Worm (Caenorhabditis elegans) whole organism, L3 larva: ENCODE data around the gene grl-28.
"Not testable (repeated sequence)": the region's sequence is repeated elsewhere in the genome, so short reads cannot be mapped to it uniquely, and the experiment has no call there.

ENCODE experiments used
- R02D3.7 ChIP-seq: fragments of 150-350 bp; optimal IDR thresholded peaks from 2 replicates; lab custom pipeline; 2014; ENCODE audit warnings: missing biosample characterization, missing genetic modification characterization
- ZK546.5 ChIP-seq: sonication (generic microtip); optimal IDR thresholded peaks from 2 replicates; lab custom pipeline; 2017; ENCODE audit warnings: missing biosample characterization, missing genetic modification characterization
- aly-2 ChIP-seq: fragments of 150-350 bp; optimal IDR thresholded peaks from 2 replicates; lab custom pipeline; 2014; ENCODE audit warnings: missing biosample characterization, missing genetic modification characterization
- ceh-28 ChIP-seq: fragments of 150-350 bp; optimal IDR thresholded peaks from 2 replicates; lab custom pipeline; 2014; ENCODE audit warnings: missing biosample characterization, missing genetic modification reagents, missing genetic modification characterization
- ceh-82 ChIP-seq: fragments of 150-350 bp; optimal IDR thresholded peaks from 2 replicates; lab custom pipeline; 2014; ENCODE audit warnings: missing biosample characterization, missing genetic modification characterization
- ceh-9 ChIP-seq: sonication (generic microtip); optimal IDR thresholded peaks from 2 replicates; lab custom pipeline; 2018; ENCODE audit warnings: missing biosample characterization, missing genetic modification characterization
- daf-12 ChIP-seq: fragments of 150-350 bp; optimal IDR thresholded peaks from 2 replicates; lab custom pipeline; 2014; ENCODE audit warnings: missing biosample characterization, missing genetic modification reagents, missing genetic modification characterization
- egl-5 ChIP-seq: fragments of 150-350 bp; optimal IDR thresholded peaks from 2 replicates; lab custom pipeline; 2017; ENCODE audit warnings: missing biosample characterization, missing genetic modification reagents, missing genetic modification characterization, inconsistent platforms
- elt-1 ChIP-seq: fragments of 150-350 bp; optimal IDR thresholded peaks from 2 replicates; lab custom pipeline; 2014; ENCODE audit warnings: missing biosample characterization, missing genetic modification characterization
- elt-2 ChIP-seq: sonication (generic microtip); optimal IDR thresholded peaks from 2 replicates; lab custom pipeline; 2016; ENCODE audit warnings: missing genetic modification reagents, mild to moderate bottlenecking, missing genetic modification characterization, missing compliant biosample characterization
- elt-3 ChIP-seq, 3 experiments: fragments of 150-350 bp in 1 of 3; sonication (generic microtip) in 2 of 3; optimal IDR thresholded peaks; 2 replicates in 2 of 3; 4 replicates in 1 of 3; lab custom pipeline; 2014 to 2017; ENCODE audit warnings: missing biosample characterization in 3 of 3, missing genetic modification characterization in 3 of 3
- fkh-2 ChIP-seq: fragments of 150-350 bp; optimal IDR thresholded peaks from 2 replicates; lab custom pipeline; 2014; ENCODE audit warnings: missing biosample characterization, missing genetic modification reagents, missing genetic modification characterization
- fos-1 ChIP-seq: fragments of 150-350 bp; optimal IDR thresholded peaks from 2 replicates; lab custom pipeline; 2014; ENCODE audit warnings: missing biosample characterization, missing genetic modification characterization
- hmg-11 ChIP-seq: sonication (generic microtip); optimal IDR thresholded peaks from 2 replicates; lab custom pipeline; 2016; ENCODE audit warnings: missing genetic modification characterization, missing compliant biosample characterization
- jun-1 ChIP-seq: fragments of 150-350 bp; optimal IDR thresholded peaks from 2 replicates; lab custom pipeline; 2014; ENCODE audit warnings: missing biosample characterization, missing genetic modification reagents, missing genetic modification characterization
- lin-39 ChIP-seq: fragments of 150-350 bp; optimal IDR thresholded peaks from 2 replicates; lab custom pipeline; 2018; ENCODE audit warnings: missing biosample characterization, missing genetic modification reagents, missing genetic modification characterization
- lsy-12 ChIP-seq: sonication (generic microtip); optimal IDR thresholded peaks from 2 replicates; lab custom pipeline; 2016; ENCODE audit warnings: mild to moderate bottlenecking, missing genetic modification characterization, missing compliant biosample characterization
- mdl-1 ChIP-seq: fragments of 150-350 bp; optimal IDR thresholded peaks from 2 replicates; lab custom pipeline; 2014; ENCODE audit warnings: missing biosample characterization, missing genetic modification characterization
- mml-1 ChIP-seq: fragments of 150-350 bp; sonication (generic microtip); optimal IDR thresholded peaks from 3 replicates; lab custom pipeline; 2014; ENCODE audit warnings: missing biosample characterization, missing genetic modification characterization
- nfya-1 ChIP-seq: sonication (generic microtip); optimal IDR thresholded peaks from 2 replicates; lab custom pipeline; 2017; ENCODE audit warnings: missing genetic modification characterization, mild to moderate bottlenecking, missing compliant biosample characterization, antibody characterized with exemption, moderate library complexity; ENCODE audit not compliant: insufficient read depth
- nhr-12 ChIP-seq: fragments of 150-350 bp; optimal IDR thresholded peaks from 2 replicates; lab custom pipeline; 2014; ENCODE audit warnings: missing biosample characterization, missing genetic modification characterization
- nhr-23 ChIP-seq: fragments of 150-350 bp; optimal IDR thresholded peaks from 2 replicates; lab custom pipeline; 2014; ENCODE audit warnings: missing biosample characterization, missing genetic modification reagents, missing genetic modification characterization
- nhr-237 ChIP-seq: fragments of 150-350 bp; optimal IDR thresholded peaks from 2 replicates; lab custom pipeline; 2014; ENCODE audit warnings: missing biosample characterization, missing genetic modification characterization
- nhr-25 ChIP-seq: sonication (generic microtip); optimal IDR thresholded peaks from 2 replicates; lab custom pipeline; 2017; ENCODE audit warnings: missing biosample characterization, missing genetic modification characterization
- nhr-28 ChIP-seq: fragments of 150-350 bp; optimal IDR thresholded peaks from 2 replicates; lab custom pipeline; 2014; ENCODE audit warnings: missing biosample characterization, missing genetic modification characterization
- nhr-67 ChIP-seq: fragments of 150-350 bp; optimal IDR thresholded peaks from 2 replicates; lab custom pipeline; 2014; ENCODE audit warnings: missing biosample characterization, missing genetic modification characterization
- nhr-76 ChIP-seq: fragments of 150-350 bp; sonication (generic microtip); optimal IDR thresholded peaks from 5 replicates; lab custom pipeline; 2014; ENCODE audit warnings: missing biosample characterization, missing genetic modification characterization
- pha-4 ChIP-seq: fragments of 150-350 bp; optimal IDR thresholded peaks from 2 replicates; lab custom pipeline; 2014; ENCODE audit warnings: missing biosample characterization, missing genetic modification reagents, missing genetic modification characterization
- sea-2 ChIP-seq: fragments of 150-350 bp; sonication (generic microtip); optimal IDR thresholded peaks from 4 replicates; lab custom pipeline; 2014; ENCODE audit warnings: missing biosample characterization, missing genetic modification reagents, missing genetic modification characterization
- tbx-2 ChIP-seq: sonication (generic microtip); optimal IDR thresholded peaks from 2 replicates; lab custom pipeline; 2016; ENCODE audit warnings: mild to moderate bottlenecking, missing genetic modification characterization, missing compliant biosample characterization
- unc-62 ChIP-seq: fragments of 150-350 bp; sonication (generic microtip); optimal IDR thresholded peaks from 4 replicates; lab custom pipeline; 2014; ENCODE audit warnings: missing biosample characterization, missing genetic modification reagents, missing genetic modification characterization
- ztf-11 ChIP-seq: fragments of 150-350 bp; optimal IDR thresholded peaks from 2 replicates; lab custom pipeline; 2014; ENCODE audit warnings: missing biosample characterization, missing genetic modification characterization
- ztf-4 ChIP-seq: fragments of 150-350 bp; optimal IDR thresholded peaks from 2 replicates; lab custom pipeline; 2014; ENCODE audit warnings: missing biosample characterization, missing genetic modification characterization

The grl-28 gene

DNA sequence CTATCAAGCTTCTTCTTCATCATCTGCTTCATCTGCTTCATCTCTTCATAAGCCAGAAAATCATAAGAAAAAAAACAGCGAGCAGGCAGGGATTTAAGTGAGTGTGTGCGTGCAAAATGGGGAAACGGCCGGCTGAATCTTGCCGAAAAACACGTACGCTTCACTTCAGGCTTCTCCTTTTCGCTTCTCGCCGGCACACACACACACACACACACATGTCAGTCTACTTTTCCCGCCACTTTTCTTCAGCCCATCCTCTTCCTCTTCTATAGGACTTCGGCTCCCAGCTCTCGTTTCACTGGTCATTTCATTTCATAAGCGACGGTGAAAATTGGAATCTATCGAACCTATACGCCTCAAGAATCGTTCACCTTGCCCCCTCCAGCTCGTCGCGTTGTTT is 27.6 kb upstream of the grl-28 start:
- TF ChIP-seq nhr-237 (tag; lab: Kevin White, UChicago) (no peak), fkh-2 (tag; lab: Kevin White, UChicago) (no peak), elt-2 (tag; lab: Kevin White, UChicago) (no peak), mml-1 (tag; lab: Kevin White, UChicago) (no peak), ztf-11 (tag; lab: Kevin White, UChicago) (no peak), fos-1 (tag; lab: Kevin White, UChicago) (no peak), elt-1 (tag; lab: Kevin White, UChicago) (no peak), nhr-12 (tag; lab: Kevin White, UChicago) (no peak), elt-3 (tag; optimal IDR thresholded peaks at IDR 0.05; lab: Kevin White, UChicago) (no peak), hmg-11 (tag; lab: Kevin White, UChicago) (no peak), jun-1 (no peak), nhr-28 (tag; lab: Kevin White, UChicago) (no peak), mdl-1 (tag; lab: Kevin White, UChicago) (no peak), aly-2 (tag; lab: Kevin White, UChicago) (no peak)
- TF ChIP-seq, all 47 proteins: peak for 0

ce11 chrV:3578813-3579212 is 27.1 kb upstream of the grl-28 start, which contains the start of gene pygl-1:
Gene pygl-1, plus strand, starts transcription at chrV:3579023.
- TF ChIP-seq tbx-2 (tag; lab: Kevin White, UChicago) (no peak), unc-62 (GFP tag; lab: Kevin White, UChicago) (no peak), hmg-11 (tag; lab: Kevin White, UChicago) (no peak), mdl-1 (tag; lab: Kevin White, UChicago) (no peak), ztf-11 (tag; lab: Kevin White, UChicago) (no peak), nhr-25 (tag; lab: Kevin White, UChicago) (no peak), nfya-1 (tag; lab: Kevin White, UChicago) (no peak)

- TF ChIP-seq ceh-82 (tag; lab: Kevin White, UChicago) (no peak), sea-2 (no peak), ztf-11 (tag; lab: Kevin White, UChicago) (no peak), R02D3.7 (no peak), hmg-11 (tag; lab: Kevin White, UChicago) (no peak), ceh-9 (tag; lab: Kevin White, UChicago) (no peak), tbx-2 (tag; lab: Kevin White, UChicago) (no peak), ceh-28 (tag; lab: Kevin White, UChicago) (no peak), nhr-76 (tag; lab: Kevin White, UChicago) (no peak), nhr-23 (tag; lab: Kevin White, UChicago) (no peak), ztf-4 (tag; lab: Kevin White, UChicago) (no peak), elt-3 (tag; optimal IDR thresholded peaks at IDR 0.05; lab: Kevin White, UChicago) (no peak), nhr-28 (tag; lab: Kevin White, UChicago) (no peak), ZK546.5 (tag; lab: Kevin White, UChicago) (no peak), lsy-12 (tag; lab: Kevin White, UChicago) (no peak), mdl-1 (tag; lab: Kevin White, UChicago) (no peak), elt-1 (tag; lab: Kevin White, UChicago) (no peak), lin-39 (tag; lab: Kevin White, UChicago) (no peak), nhr-67 (tag; lab: Kevin White, UChicago) (no peak), daf-12 (tag; lab: Kevin White, UChicago) (no peak)
Measured at ce11 chrV:3575759-3576158, 24.1 kb upstream of the grl-28 start, which contains the start of gene grl-27. Gene grl-27, minus strand, starts transcription at chrV:3575859.

DNA sequence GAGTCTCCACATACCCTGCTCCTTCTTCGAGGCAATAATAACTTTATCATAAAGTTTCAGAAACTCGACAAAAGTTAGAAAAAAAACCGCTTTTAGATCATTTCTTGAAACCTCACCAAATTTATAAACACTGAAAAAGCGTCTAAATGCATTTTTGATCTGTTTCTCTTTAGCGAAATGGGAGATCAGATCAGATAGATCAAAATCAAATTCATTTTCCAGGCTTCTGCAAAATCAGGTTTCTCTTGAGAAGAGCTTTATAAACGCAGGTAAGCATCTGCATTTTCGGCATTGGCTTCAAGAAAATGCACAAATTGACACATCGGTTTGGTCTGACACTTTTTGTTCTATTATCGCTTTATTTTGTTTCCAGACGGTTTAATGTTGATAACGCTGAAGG is 20.7 kb upstream of the grl-28 start, which contains the start of gene F40C5.1:
Gene F40C5.1 (plus strand): TSS at position 301 of the 400 bp plus-strand sequence.
- not testable (repeated sequence) for TF ChIP-seq ceh-82, elt-1, egl-5 (tag; lab: Kevin White, UChicago)
- TF ChIP-seq, all 47 proteins: peak for 0; not testable (repeated sequence) for 47

DNA sequence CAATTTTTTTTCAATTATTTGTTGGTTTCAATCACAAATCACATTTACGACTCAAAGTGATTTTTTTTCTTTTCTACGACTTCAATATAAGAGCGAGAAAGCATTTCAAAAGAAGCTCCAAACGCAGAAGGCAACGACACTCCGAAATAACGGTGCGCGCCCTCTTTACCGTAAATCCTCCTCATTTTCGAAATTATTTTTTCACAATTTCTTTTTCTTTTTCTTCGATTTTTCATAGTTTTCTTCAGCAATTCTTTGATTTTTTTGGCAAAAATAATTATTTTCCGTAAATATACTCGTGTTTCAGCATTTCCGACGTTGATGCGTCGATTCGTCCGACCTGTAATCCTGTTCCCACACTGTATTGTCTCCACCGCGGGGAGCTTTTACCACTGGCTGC is 19.0 kb upstream of the grl-28 start, which contains the start of gene F40C5.2:
Gene F40C5.2 (plus strand): TSS at position 301 of the 400 bp plus-strand sequence.
- not testable (repeated sequence) for TF ChIP-seq lsy-12 (tag; lab: Kevin White, UChicago); pha-4 (tag; lab: Kevin White, UChicago); elt-3 (tag; optimal IDR thresholded peaks at IDR 0.05; lab: Kevin White, UChicago)
